Fruit fly (Drosophila melanogaster) whole organism, embryonic: ENCODE data around the gene CG32633.
A peak's percentile ranks its signal among the peaks of the same experiment; 100 is the strongest.

ENCODE experiments used
- Adf1 ChIP-seq: fragments of 200-800 bp; sonication (Bioruptor generic); IDR thresholded peaks from 2 replicates; pipeline ENCODE4 v1.3.6; 2022; ENCODE audit warnings: missing biosample characterization, missing genetic modification characterization
- CG10321 ChIP-seq: fragments of 200-800 bp; sonication (Bioruptor generic); IDR thresholded peaks from 2 replicates; pipeline ENCODE4 v1.3.6; 2022; ENCODE audit warnings: missing biosample characterization, missing genetic modification characterization
- CG11560 ChIP-seq: fragments of 200-800 bp; sonication (Bioruptor generic); IDR thresholded peaks from 3 replicates; pipeline ENCODE4 v1.3.6; 2022; ENCODE audit warnings: missing biosample characterization, missing genetic modification characterization
- CG18599 ChIP-seq: fragments of 200-800 bp; sonication (Bioruptor generic); optimal IDR thresholded peaks from 3 replicates; lab custom pipeline; 2017; ENCODE audit warnings: missing biosample characterization, missing genetic modification characterization, mild to moderate bottlenecking, moderate library complexity, missing genetic modification reagents
- CG2199 ChIP-seq: fragments of 200-800 bp; sonication (Bioruptor generic); IDR thresholded peaks from 3 replicates; pipeline ENCODE4 v1.3.6; 2022; ENCODE audit warnings: missing biosample characterization, missing genetic modification characterization
- CG31441 ChIP-seq: fragments of 200-800 bp; sonication (Bioruptor generic); IDR thresholded peaks from 2 replicates; pipeline ENCODE4 v1.3.6; 2022; ENCODE audit warnings: missing biosample characterization, missing genetic modification characterization
- CG32532 ChIP-seq: fragments of 200-800 bp; sonication (Bioruptor generic); IDR thresholded peaks from 2 replicates; pipeline ENCODE4 v1.3.6; 2022; ENCODE audit warnings: missing biosample characterization, missing genetic modification characterization
- CG34422 ChIP-seq: fragments of 200-800 bp; sonication (Bioruptor generic); IDR thresholded peaks from 3 replicates; pipeline ENCODE4 v1.3.6; 2022; ENCODE audit warnings: missing biosample characterization, missing genetic modification characterization
- CG5953 ChIP-seq: fragments of 200-800 bp; sonication (Bioruptor generic); IDR thresholded peaks from 2 replicates; pipeline ENCODE4 v1.3.6; 2022; ENCODE audit warnings: missing biosample characterization, missing genetic modification characterization
- CG7271 ChIP-seq: fragments of 200-800 bp; sonication (Bioruptor generic); optimal IDR thresholded peaks from 2 replicates; lab custom pipeline; 2018; ENCODE audit warnings: missing biosample characterization, mild to moderate bottlenecking, missing genetic modification characterization, moderate library complexity
- CG7839 ChIP-seq: fragments of 200-800 bp; sonication (Bioruptor generic); optimal IDR thresholded peaks from 3 replicates; lab custom pipeline; 2018; ENCODE audit warnings: missing biosample characterization, mild to moderate bottlenecking, missing genetic modification characterization, moderate library complexity
- CG7963 ChIP-seq: fragments of 200-800 bp; sonication (Bioruptor generic); IDR thresholded peaks from 3 replicates; pipeline ENCODE4 v1.3.6; 2022; ENCODE audit warnings: missing biosample characterization, missing genetic modification characterization; ENCODE audit not compliant: partially characterized antibody
- CG9876 ChIP-seq: fragments of 200-800 bp; sonication (Bioruptor generic); optimal IDR thresholded peaks from 2 replicates; lab custom pipeline; 2016; ENCODE audit warnings: missing biosample characterization, missing genetic modification characterization
- D ChIP-seq, 2 experiments: fragments of 200-800 bp in 1 of 2; fragments of >200 bp in 1 of 2; sonication (Bioruptor generic) in 1 of 2; optimal IDR thresholded peaks; 2 replicates in 1 of 2; 3 replicates in 1 of 2; lab custom pipeline; 2017; ENCODE audit warnings: mild to moderate bottlenecking in 1 of 2, missing biosample characterization in 1 of 2, missing genetic modification characterization in 1 of 2, missing genetic modification reagents in 1 of 2
- Jarid2 ChIP-seq: fragments of 200-800 bp; sonication (Bioruptor generic); optimal IDR thresholded peaks from 3 replicates; lab custom pipeline; 2017; ENCODE audit warnings: mild to moderate bottlenecking, missing biosample characterization, missing genetic modification reagents, missing genetic modification characterization
- Vsx1 ChIP-seq: fragments of 200-800 bp; sonication (Bioruptor generic); optimal IDR thresholded peaks from 2 replicates; lab custom pipeline; 2017; ENCODE audit warnings: missing biosample characterization, mild to moderate bottlenecking, missing genetic modification characterization, missing genetic modification reagents
- YL-1 ChIP-seq: fragments of 200-800 bp; sonication (Bioruptor generic); optimal IDR thresholded peaks from 3 replicates; lab custom pipeline; 2017; ENCODE audit warnings: missing biosample characterization, mild to moderate bottlenecking, missing genetic modification characterization
- ab ChIP-seq: fragments of 200-800 bp; sonication (Bioruptor generic); optimal IDR thresholded peaks from 2 replicates; lab custom pipeline; 2016; ENCODE audit warnings: missing biosample characterization, missing genetic modification characterization
- caup ChIP-seq: fragments of 200-800 bp; sonication (Bioruptor generic); optimal IDR thresholded peaks from 3 replicates; lab custom pipeline; 2017; ENCODE audit warnings: missing biosample characterization, mild to moderate bottlenecking, missing genetic modification characterization, moderate library complexity; ENCODE audit not compliant: severe bottlenecking
- disco-r ChIP-seq: fragments of 200-800 bp; sonication (Bioruptor generic); optimal IDR thresholded peaks from 2 replicates; lab custom pipeline; 2016; ENCODE audit warnings: missing biosample characterization, missing genetic modification characterization
- dmrt99B ChIP-seq: fragments of 200-800 bp; sonication (Bioruptor generic); optimal IDR thresholded peaks from 2 replicates; lab custom pipeline; 2018; ENCODE audit warnings: missing biosample characterization, mild to moderate bottlenecking, missing genetic modification characterization, moderate library complexity
- eve ChIP-seq, 2 experiments: fragments of >200 bp; optimal IDR thresholded peaks; 2 replicates each; lab custom pipeline; 2017; ENCODE audit warnings: missing biosample characterization in 2 of 2, missing genetic modification characterization in 2 of 2
- exex ChIP-seq: fragments of 200-800 bp; sonication (Bioruptor generic); optimal IDR thresholded peaks from 4 replicates; lab custom pipeline; 2018; ENCODE audit warnings: missing biosample characterization, mild to moderate bottlenecking, missing genetic modification characterization, moderate library complexity
- ham ChIP-seq: fragments of 200-800 bp; sonication (Bioruptor generic); IDR thresholded peaks from 2 replicates; pipeline ENCODE4 v1.3.6; 2022; ENCODE audit warnings: missing biosample characterization, missing genetic modification characterization
- kay ChIP-seq: fragments of 200-800 bp; sonication (Bioruptor generic); optimal IDR thresholded peaks from 2 replicates; lab custom pipeline; 2016; ENCODE audit warnings: missing biosample characterization, missing genetic modification characterization
- pita ChIP-seq: fragments of 200-800 bp; sonication (Bioruptor generic); optimal IDR thresholded peaks from 2 replicates; lab custom pipeline; 2017; ENCODE audit warnings: missing biosample characterization, mild to moderate bottlenecking, missing genetic modification characterization
- scrt ChIP-seq: fragments of 200-800 bp; sonication (Bioruptor generic); optimal IDR thresholded peaks from 2 replicates; lab custom pipeline; 2018; ENCODE audit warnings: missing biosample characterization, mild to moderate bottlenecking, missing genetic modification characterization, moderate library complexity
- seq ChIP-seq: fragments of 200-800 bp; sonication (Bioruptor generic); IDR thresholded peaks from 2 replicates; pipeline ENCODE4 v1.3.6; 2022; ENCODE audit warnings: missing biosample characterization, missing genetic modification characterization
- sima ChIP-seq: fragments of 200-800 bp; sonication (Bioruptor generic); optimal IDR thresholded peaks from 2 replicates; lab custom pipeline; 2016; ENCODE audit warnings: missing biosample characterization, missing genetic modification characterization
- slp2 ChIP-seq: fragments of 200-800 bp; sonication (Bioruptor generic); optimal IDR thresholded peaks from 2 replicates; lab custom pipeline; 2016; ENCODE audit warnings: missing biosample characterization, missing genetic modification characterization
- ttk ChIP-seq: fragments of 200-800 bp; sonication (Bioruptor generic); IDR thresholded peaks from 2 replicates; pipeline ENCODE4 v2.1.2; 2022; ENCODE audit warnings: missing biosample characterization, missing genetic modification characterization
- tx ChIP-seq: fragments of 200-800 bp; sonication (Bioruptor generic); optimal IDR thresholded peaks from 2 replicates; lab custom pipeline; 2016; ENCODE audit warnings: missing biosample characterization, missing genetic modification characterization
- zen ChIP-seq: fragments of 200-800 bp; sonication (Bioruptor generic); optimal IDR thresholded peaks from 3 replicates; lab custom pipeline; 2018; ENCODE audit warnings: missing biosample characterization, mild to moderate bottlenecking, missing genetic modification characterization, moderate library complexity

The CG32633 gene

dm6 chrX:13529673-13530072, 31.8 kb upstream of the CG32633 start (continued):
- TF ChIP-seq CG5953 (GFP tag; lab: Robert Waterston, UW): no peak
- TF ChIP-seq CG18599 (GFP tag; lab: Kevin White, UChicago): peak; percentile 2
- TF ChIP-seq Vsx1 (GFP tag; lab: Kevin White, UChicago): no peak
- TF ChIP-seq sima (GFP tag; lab: Kevin White, UChicago): no peak

- no peak for TF ChIP-seq zen
- TF ChIP-seq ham (GFP tag; lab: Robert Waterston, UW): no peak
- no peak for TF ChIP-seq caup (GFP tag; lab: Kevin White, UChicago)
- TF ChIP-seq ab (GFP tag; lab: Kevin White, UChicago): no peak
- TF ChIP-seq CG7839 (tag; lab: Kevin White, UChicago): no peak
- TF ChIP-seq ttk (GFP tag; lab: Robert Waterston, UW): no peak
- no peak for TF ChIP-seq CG31441 (GFP tag; lab: Robert Waterston, UW)
- TF ChIP-seq CG32532 (GFP tag; lab: Robert Waterston, UW): no peak
- TF ChIP-seq CG9876 (GFP tag; lab: Kevin White, UChicago): no peak
- no peak for TF ChIP-seq CG7963
- no peak for TF ChIP-seq CG2199 (GFP tag; lab: Robert Waterston, UW)
- no peak for TF ChIP-seq CG7271
These were observed 31.2 kb upstream of the CG32633 start, which contains the start of gene CG44428 for dm6 chrX:13530199-13530788. Gene CG44428, minus strand, starts transcription at chrX:13530249.

- no peak for TF ChIP-seq Adf1 (GFP tag; lab: Robert Waterston, UW)
- TF ChIP-seq slp2 (GFP tag; lab: Kevin White, UChicago): no peak
- TF ChIP-seq D (optimal IDR thresholded peaks at IDR 0.05; lab: Kevin White, UChicago): no peak
- TF ChIP-seq D (GFP tag; optimal IDR thresholded peaks at IDR 0.05; lab: Kevin White, UChicago): no peak
- TF ChIP-seq pita: no peak
These were observed 27.4 kb upstream of the CG32633 start, which contains the start of gene CG15756 for dm6 chrX:13534100-13534499. Gene CG15756, plus strand, starts transcription at chrX:13534400.

- TF ChIP-seq CG34422 (GFP tag; lab: Robert Waterston, UW) (no peak), disco-r (no peak), CG10321 (GFP tag; lab: Robert Waterston, UW) (no peak), tx (GFP tag; lab: Kevin White, UChicago) (no peak), CG32532 (GFP tag; lab: Robert Waterston, UW) (no peak), scrt (GFP tag; lab: Kevin White, UChicago) (no peak), exex (tag; lab: Kevin White, UChicago) (no peak), eve (GFP tag; optimal IDR thresholded peaks at IDR 0.05; lab: Kevin White, UChicago) (no peak), dmrt99B (tag; lab: Kevin White, UChicago) (no peak), seq (GFP tag; lab: Robert Waterston, UW) (no peak), Jarid2 (GFP tag; lab: Kevin White, UChicago) (no peak), CG11560 (tag; lab: Robert Waterston, UW) (no peak), kay (GFP tag; lab: Kevin White, UChicago) (no peak), ttk (GFP tag; lab: Robert Waterston, UW) (no peak), YL-1 (GFP tag; lab: Kevin White, UChicago) (no peak)
These were observed 24.7 kb upstream of the CG32633 start for dm6 chrX:13536776-13537175.
